Worm (Caenorhabditis elegans): Measurements from ENCODE around the gene sdz-8.

DNA sequence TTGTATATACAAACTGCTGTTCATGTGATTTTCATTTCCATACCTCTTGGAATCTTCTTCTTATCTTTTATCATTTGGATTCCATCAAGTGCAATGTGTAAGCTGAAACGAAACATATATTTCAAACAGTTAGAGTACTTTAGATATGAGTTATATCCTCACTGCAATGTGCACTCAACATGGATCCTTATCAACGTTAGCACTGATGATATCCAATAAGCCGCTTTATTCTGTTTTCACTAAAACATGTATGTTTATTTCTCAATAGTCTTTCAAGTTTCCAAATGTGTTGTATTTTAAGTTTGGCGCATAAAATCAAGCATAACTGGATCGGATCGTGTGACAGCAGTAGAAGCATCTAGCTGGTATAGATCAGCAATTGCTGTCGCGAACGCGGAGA lies 29.3 kb downstream of the sdz-8 start, which contains the start of gene T11F9.10:
- TF ChIP-seq lin-39 (tag; optimal IDR thresholded peaks at IDR 0.05) = no peak
- TF ChIP-seq unc-62 (GFP tag; optimal IDR thresholded peaks at IDR 0.05) = no peak
- no peak for TF ChIP-seq sea-2 (GFP tag; optimal IDR thresholded peaks at IDR 0.05)
- no peak for TF ChIP-seq elt-2 (tag; optimal IDR thresholded peaks at IDR 0.05)
- TF ChIP-seq ztf-11 (tag; optimal IDR thresholded peaks at IDR 0.05) = no peak
- TF ChIP-seq nhr-11 (tag; optimal IDR thresholded peaks at IDR 0.05) = no peak
- no peak for TF ChIP-seq pha-4 (tag; optimal IDR thresholded peaks at IDR 0.05)
- TF ChIP-seq egl-27 (tag; optimal IDR thresholded peaks at IDR 0.05) = no peak
- no peak for TF ChIP-seq ceh-16 (tag; optimal IDR thresholded peaks at IDR 0.05)

Measured in whole organism, L3 larva.